Worm (Caenorhabditis elegans) whole organism, L1 larva: ENCODE data around the gene nhr-241.

Experiments used
- F16B12.6 ChIP-seq: fragments of 150-350 bp; optimal IDR thresholded peaks from 2 replicates; lab custom pipeline; 2014; ENCODE audit warnings: missing biosample characterization, missing genetic modification characterization
- alr-1 ChIP-seq: fragments of 200-800 bp; sonication (Bioruptor generic); optimal IDR thresholded peaks from 2 replicates; lab custom pipeline; 2018; ENCODE audit warnings: borderline replicate concordance, mild to moderate bottlenecking, missing genetic modification characterization, missing compliant biosample characterization
- ama-1 ChIP-seq: fragments of 150-350 bp; optimal IDR thresholded peaks from 2 replicates; lab custom pipeline; 2014
- ceh-8 ChIP-seq: fragments of 200-800 bp; sonication (Bioruptor generic); optimal IDR thresholded peaks from 2 replicates; lab custom pipeline; 2018; ENCODE audit warnings: mild to moderate bottlenecking, missing genetic modification characterization, moderate library complexity, missing compliant biosample characterization
- ceh-88 ChIP-seq: fragments of 200-800 bp; sonication (Bioruptor generic); IDR thresholded peaks from 2 replicates; pipeline ENCODE4 v1.3.6; 2022; ENCODE audit warnings: missing genetic modification characterization, missing compliant biosample characterization
- ces-1 ChIP-seq: fragments of 150-350 bp; optimal IDR thresholded peaks from 2 replicates; lab custom pipeline; 2014; ENCODE audit warnings: missing biosample characterization, missing genetic modification reagents, missing genetic modification characterization
- dsc-1 ChIP-seq: sonication (generic microtip); optimal IDR thresholded peaks from 2 replicates; lab custom pipeline; 2016; ENCODE audit warnings: mild to moderate bottlenecking, missing genetic modification characterization, missing compliant biosample characterization
- efl-1 ChIP-seq, 4 experiments: fragments of 150-350 bp; optimal IDR thresholded peaks in 3 of 4; peaks in 1 of 4; 1 replicate in 1 of 4; 2 replicates in 3 of 4; lab custom pipeline; 2014; ENCODE audit warnings: missing biosample characterization in 2 of 4, missing genetic modification characterization in 2 of 4, missing genetic modification reagents in 2 of 4
- egl-13 ChIP-seq: sonication (generic microtip); optimal IDR thresholded peaks from 2 replicates; lab custom pipeline; 2016; ENCODE audit warnings: missing genotype, missing genetic modification reagents, missing genetic modification characterization, missing compliant biosample characterization
- egl-27 ChIP-seq, 2 experiments: fragments of 150-350 bp in 1 of 2; sonication (generic microtip); optimal IDR thresholded peaks; 3 replicates each; lab custom pipeline; 2017 to 2018; ENCODE audit warnings: missing biosample characterization in 2 of 2, missing genetic modification characterization in 2 of 2, missing genetic modification reagents in 2 of 2
- elt-3 ChIP-seq, 6 experiments: fragments of 150-350 bp in 1 of 6; sonication (generic microtip); optimal IDR thresholded peaks; 2 replicates each; lab custom pipeline; 2017 to 2018; ENCODE audit warnings: missing biosample characterization in 6 of 6, missing genetic modification characterization in 6 of 6, inconsistent platforms in 1 of 6
- fkh-4 ChIP-seq: sonication (generic microtip); optimal IDR thresholded peaks from 2 replicates; lab custom pipeline; 2016; ENCODE audit warnings: missing compliant biosample characterization, missing genetic modification characterization, borderline replicate concordance
- grh-1 ChIP-seq: fragments of 200-800 bp; sonication (Bioruptor generic); IDR thresholded peaks from 2 replicates; pipeline ENCODE4 v1.3.6; 2022; ENCODE audit warnings: missing genetic modification reagents, missing genetic modification characterization, missing compliant biosample characterization
- hlh-4 ChIP-seq: sonication (generic microtip); optimal IDR thresholded peaks from 2 replicates; lab custom pipeline; 2016; ENCODE audit warnings: mild to moderate bottlenecking, missing genetic modification characterization, missing compliant biosample characterization
- irx-1 ChIP-seq: sonication (generic microtip); optimal IDR thresholded peaks from 2 replicates; lab custom pipeline; 2016; ENCODE audit warnings: missing genetic modification characterization, missing compliant biosample characterization
- jun-1 ChIP-seq: fragments of 150-350 bp; optimal IDR thresholded peaks from 2 replicates; lab custom pipeline; 2014; ENCODE audit warnings: missing biosample characterization, missing genetic modification reagents, missing genetic modification characterization
- lin-14 ChIP-seq: fragments of 200-800 bp; sonication (Bioruptor generic); optimal IDR thresholded peaks from 2 replicates; lab custom pipeline; 2018; ENCODE audit warnings: mild to moderate bottlenecking, missing genetic modification characterization, moderate library complexity, missing compliant biosample characterization
- lin-15B ChIP-seq: fragments of 150-350 bp; sonication (generic microtip); optimal IDR thresholded peaks from 3 replicates; lab custom pipeline; 2014; ENCODE audit warnings: missing biosample characterization, missing genetic modification characterization
- lin-35 ChIP-seq, 2 experiments: fragments of 150-350 bp; optimal IDR thresholded peaks; 2 replicates each; lab custom pipeline; 2014; ENCODE audit warnings: missing biosample characterization in 2 of 2, missing genetic modification characterization in 2 of 2, missing genetic modification reagents in 2 of 2
- lin-39 ChIP-seq: fragments of 150-350 bp; optimal IDR thresholded peaks from 2 replicates; lab custom pipeline; 2014; ENCODE audit warnings: missing biosample characterization, missing genetic modification reagents, missing genetic modification characterization
- lir-3 ChIP-seq: sonication (generic microtip); optimal IDR thresholded peaks from 2 replicates; lab custom pipeline; 2016; ENCODE audit warnings: mild to moderate bottlenecking, missing genetic modification characterization, moderate library complexity, missing compliant biosample characterization; ENCODE audit not compliant: poor library complexity
- lsy-2 ChIP-seq, 2 experiments: fragments of 150-350 bp; optimal IDR thresholded peaks; 2 replicates each; lab custom pipeline; 2014; ENCODE audit warnings: missing biosample characterization in 2 of 2, missing genetic modification characterization in 2 of 2
- mab-9 ChIP-seq: fragments of 200-800 bp; sonication (Bioruptor generic); IDR thresholded peaks from 2 replicates; pipeline ENCODE4 v1.3.6; 2022; ENCODE audit warnings: missing genetic modification reagents, missing genetic modification characterization, missing compliant biosample characterization
- mdl-1 ChIP-seq, 2 experiments: fragments of 150-350 bp; optimal IDR thresholded peaks; 2 replicates each; lab custom pipeline; 2014 to 2017; ENCODE audit warnings: missing biosample characterization in 2 of 2, missing genetic modification characterization in 2 of 2, inconsistent platforms in 1 of 2
- mep-1 ChIP-seq: fragments of 150-350 bp; optimal IDR thresholded peaks from 2 replicates; lab custom pipeline; 2014; ENCODE audit warnings: missing biosample characterization, missing genetic modification characterization
- nhr-12 ChIP-seq: sonication (generic microtip); optimal IDR thresholded peaks from 2 replicates; lab custom pipeline; 2017; ENCODE audit warnings: missing biosample characterization, missing genetic modification characterization
- nhr-19 ChIP-seq: fragments of 200-800 bp; sonication (Bioruptor generic); conservative IDR thresholded peaks from 2 replicates; pipeline ENCODE4 v1.3.6; 2022; ENCODE audit warnings: missing genetic modification characterization, missing compliant biosample characterization
- nhr-20 ChIP-seq: sonication (generic microtip); optimal IDR thresholded peaks from 2 replicates; lab custom pipeline; 2016; ENCODE audit warnings: mild to moderate bottlenecking, missing genetic modification characterization, missing compliant biosample characterization
- nhr-237 ChIP-seq: fragments of 150-350 bp; optimal IDR thresholded peaks from 2 replicates; lab custom pipeline; 2014; ENCODE audit warnings: missing biosample characterization, missing genetic modification characterization
- nhr-47 ChIP-seq: sonication (generic microtip); optimal IDR thresholded peaks from 2 replicates; lab custom pipeline; 2016; ENCODE audit warnings: mild to moderate bottlenecking, missing genetic modification characterization, moderate library complexity, missing compliant biosample characterization
- nhr-77 ChIP-seq: fragments of 150-350 bp; optimal IDR thresholded peaks from 2 replicates; lab custom pipeline; 2014; ENCODE audit warnings: missing biosample characterization, missing genetic modification characterization
- nhr-85 ChIP-seq: sonication (generic microtip); peaks from one replicate; lab custom pipeline; 2016; ENCODE audit warnings: missing genetic modification characterization, inconsistent platforms, missing compliant biosample characterization
- nhr-90 ChIP-seq: sonication (generic microtip); optimal IDR thresholded peaks from 2 replicates; lab custom pipeline; 2016; ENCODE audit warnings: mild to moderate bottlenecking, missing genetic modification characterization, missing compliant biosample characterization; ENCODE audit not compliant: poor library complexity
- skn-1 ChIP-seq: fragments of 150-350 bp; optimal IDR thresholded peaks from 2 replicates; lab custom pipeline; 2014; ENCODE audit warnings: missing biosample characterization, missing genetic modification characterization
- snpc-4 ChIP-seq: fragments of 150-350 bp; optimal IDR thresholded peaks from 2 replicates; lab custom pipeline; 2014; ENCODE audit warnings: missing biosample characterization, missing genetic modification characterization
- sptf-1 ChIP-seq: fragments of 150-350 bp; optimal IDR thresholded peaks from 2 replicates; lab custom pipeline; 2014; ENCODE audit warnings: missing biosample characterization, missing genetic modification characterization
- swsn-7 ChIP-seq: sonication (generic microtip); optimal IDR thresholded peaks from 2 replicates; lab custom pipeline; 2016; ENCODE audit warnings: missing genetic modification characterization, missing compliant biosample characterization
- tbx-2 ChIP-seq: sonication (generic microtip); optimal IDR thresholded peaks from 2 replicates; lab custom pipeline; 2016; ENCODE audit warnings: missing genetic modification characterization, missing compliant biosample characterization
- unc-86 ChIP-seq: sonication (generic microtip); optimal IDR thresholded peaks from 2 replicates; lab custom pipeline; 2016; ENCODE audit warnings: missing genetic modification characterization, missing compliant biosample characterization
- vab-15 ChIP-seq: sonication (generic microtip); optimal IDR thresholded peaks from 2 replicates; lab custom pipeline; 2017; ENCODE audit warnings: missing genotype, mild to moderate bottlenecking, missing genetic modification characterization, missing compliant biosample characterization
- xbp-1 ChIP-seq: sonication (generic microtip); optimal IDR thresholded peaks from 2 replicates; lab custom pipeline; 2016; ENCODE audit warnings: missing genetic modification characterization, missing compliant biosample characterization
- ztf-11 ChIP-seq, 2 experiments: sonication (generic microtip); optimal IDR thresholded peaks; 2 replicates each; lab custom pipeline; 2016 to 2017; ENCODE audit warnings: missing genetic modification characterization in 2 of 2, missing biosample characterization in 1 of 2, missing compliant biosample characterization in 1 of 2

Gene nhr-241

ce11 chrV:18710045-18710490 is 10.8 kb downstream of the nhr-241 start:
- TF ChIP-seq mdl-1 (tag; optimal IDR thresholded peaks at IDR 0.05; lab: Kevin White, UChicago), result no peak
- no peak for TF ChIP-seq nhr-12 (tag; lab: Kevin White, UChicago)
- peak; percentile 5 for TF ChIP-seq unc-86 (tag; lab: Kevin White, UChicago)
- no peak for TF ChIP-seq egl-13 (tag; lab: Kevin White, UChicago)
- peak; percentile 79 for TF ChIP-seq irx-1 (tag; lab: Kevin White, UChicago)
- no peak for TF ChIP-seq efl-1 (optimal IDR thresholded peaks at IDR 0.05; lab: Kevin White, UChicago)
- TF ChIP-seq efl-1 (GFP tag; optimal IDR thresholded peaks at IDR 0.05 in 1 of 2; lab: Kevin White, UChicago), result peak in 1 of 2 experiments; percentile 91
- TF ChIP-seq snpc-4 (tag; lab: Kevin White, UChicago), result peak; percentile 36
- TF ChIP-seq nhr-20 (tag; lab: Kevin White, UChicago), result peak; percentile 9
- TF ChIP-seq vab-15 (tag; lab: Kevin White, UChicago), result no peak
- TF ChIP-seq ces-1 (GFP tag; lab: Kevin White, UChicago), result no peak
- TF ChIP-seq dsc-1, result peak; percentile 74
- TF ChIP-seq mab-9, result no peak
- TF ChIP-seq ama-1, result no peak
- TF ChIP-seq F16B12.6 (tag; lab: Kevin White, UChicago), result no peak
- peak; percentile 87 to 97 for TF ChIP-seq lsy-2 (tag; optimal IDR thresholded peaks at IDR 0.05; lab: Kevin White, UChicago)
- TF ChIP-seq nhr-19 (GFP tag; lab: Robert Waterston, UW), result peak; percentile 65
- TF ChIP-seq egl-27 (tag; optimal IDR thresholded peaks at IDR 0.05; lab: Kevin White, UChicago), result no peak
- peak in 1 of 2 experiments; percentile 15 for TF ChIP-seq lin-35 (GFP tag; optimal IDR thresholded peaks at IDR 0.05; lab: Kevin White, UChicago)
- peak; percentile 37 for TF ChIP-seq xbp-1 (tag; lab: Kevin White, UChicago)
- TF ChIP-seq skn-1 (tag; lab: Kevin White, UChicago), result peak; percentile 55
- no peak for TF ChIP-seq lin-14 (GFP tag; lab: Kevin White, UChicago)
- TF ChIP-seq ceh-8, result no peak
- peak; percentile 70 for TF ChIP-seq nhr-85 (tag; lab: Kevin White, UChicago)
- TF ChIP-seq swsn-7, result peak; percentile 37
- TF ChIP-seq nhr-77 (tag; lab: Kevin White, UChicago), result no peak
- TF ChIP-seq tbx-2 (tag; lab: Kevin White, UChicago), result peak; percentile 56
- TF ChIP-seq lin-15B (tag; lab: Kevin White, UChicago), result no peak
- TF ChIP-seq nhr-237 (tag; lab: Kevin White, UChicago), result no peak
- TF ChIP-seq elt-3 (tag; optimal IDR thresholded peaks at IDR 0.05; lab: Kevin White, UChicago), result peak in 1 of 6 experiments; percentile 1
- TF ChIP-seq mep-1 (tag; lab: Kevin White, UChicago), result peak; percentile 71
- TF ChIP-seq ztf-11 (tag; optimal IDR thresholded peaks at IDR 0.05; lab: Kevin White, UChicago), result peak in 1 of 2 experiments; percentile 81
- TF ChIP-seq nhr-90 (tag; lab: Kevin White, UChicago), result peak; percentile 47
- no peak for TF ChIP-seq ceh-88
- no peak for TF ChIP-seq alr-1 (tag; lab: Kevin White, UChicago)
- no peak for TF ChIP-seq grh-1
- TF ChIP-seq fkh-4 (tag; lab: Kevin White, UChicago), result peak; percentile 48
- peak; percentile 42 for TF ChIP-seq hlh-4 (tag; lab: Kevin White, UChicago)
- TF ChIP-seq nhr-47 (tag; lab: Kevin White, UChicago), result peak; percentile 90
- TF ChIP-seq lir-3, result peak; percentile 35
- TF ChIP-seq lin-39 (tag; lab: Kevin White, UChicago), result peak; percentile 57

- TF ChIP-seq jun-1 (tag; lab: Kevin White, UChicago) (no peak), nhr-19 (GFP tag; lab: Robert Waterston, UW) (0 out of 2 replicates have a peak, but pooled peaks have one; percentile 9), sptf-1 (tag; lab: Kevin White, UChicago) (no peak), lin-39 (tag; lab: Kevin White, UChicago) (no peak)
Observed at ce11 chrV:18711362-18711761, 12.1 kb downstream of the nhr-241 start.
